Fruit fly (Drosophila melanogaster): ENCODE results near the gene CG14230.

dm6 chrX:19662583-19663195 is 41.3 kb upstream of the CG14230 start:
- no peak for TF ChIP-seq CG5204 (GFP tag; optimal IDR thresholded peaks at IDR 0.05)
- no peak for TF ChIP-seq tj (GFP tag; optimal IDR thresholded peaks at IDR 0.05)
- no peak for TF ChIP-seq CG7045 (GFP tag; optimal IDR thresholded peaks at IDR 0.05)
- no peak for TF ChIP-seq Clk (GFP tag; optimal IDR thresholded peaks at IDR 0.05)
- TF ChIP-seq Crg-1 (GFP tag; optimal IDR thresholded peaks at IDR 0.05), result no peak
- TF ChIP-seq CG7101 (tag; optimal IDR thresholded peaks at IDR 0.05), result no peak
